Fruit fly (Drosophila melanogaster) whole organism, pupa: ENCODE data around the gene CG7102.

Source experiments
- CG10348 ChIP-seq: fragments of 200-800 bp; sonication (Bioruptor generic); IDR thresholded peaks from 2 replicates; pipeline ENCODE4 v1.3.6; 2022; ENCODE audit warnings: missing biosample characterization, missing genetic modification characterization
- CG12605 ChIP-seq: fragments of 200-800 bp; sonication (Bioruptor generic); IDR thresholded peaks from 2 replicates; pipeline ENCODE4 v1.3.6; 2022; ENCODE audit warnings: missing biosample characterization, missing genetic modification characterization
- CG13204 ChIP-seq: fragments of 200-800 bp; sonication (Bioruptor generic); optimal IDR thresholded peaks from 2 replicates; lab custom pipeline; 2018; ENCODE audit warnings: missing biosample characterization, mild to moderate bottlenecking, missing genetic modification characterization, moderate library complexity
- CG14655 ChIP-seq: fragments of 200-800 bp; sonication (Bioruptor generic); optimal IDR thresholded peaks from 3 replicates; lab custom pipeline; 2017; ENCODE audit warnings: mild to moderate bottlenecking, missing biosample characterization, missing genetic modification reagents, missing genetic modification characterization
- CG15710 ChIP-seq: fragments of 200-800 bp; sonication (Bioruptor generic); optimal IDR thresholded peaks from 2 replicates; lab custom pipeline; 2018; ENCODE audit warnings: missing biosample characterization, mild to moderate bottlenecking, missing genetic modification characterization, moderate library complexity
- CG17806 ChIP-seq: fragments of 200-800 bp; sonication (Bioruptor generic); optimal IDR thresholded peaks from 2 replicates; lab custom pipeline; 2018; ENCODE audit warnings: missing biosample characterization, mild to moderate bottlenecking, missing genetic modification characterization, moderate library complexity
- CG32121 ChIP-seq: fragments of 200-800 bp; sonication (Bioruptor generic); IDR thresholded peaks from 2 replicates; pipeline ENCODE4 v1.3.6; 2022; ENCODE audit warnings: missing biosample characterization, missing genetic modification characterization
- CG34367 ChIP-seq: fragments of 200-800 bp; sonication (Bioruptor generic); optimal IDR thresholded peaks from 2 replicates; lab custom pipeline; 2018; ENCODE audit warnings: missing biosample characterization, mild to moderate bottlenecking, missing genetic modification characterization
- CG4496 ChIP-seq: fragments of 200-800 bp; sonication (Bioruptor generic); IDR thresholded peaks from 3 replicates; pipeline ENCODE4 v1.3.6; 2022; ENCODE audit warnings: missing biosample characterization, missing genetic modification characterization
- CG8159 ChIP-seq: fragments of 200-800 bp; sonication (Bioruptor generic); optimal IDR thresholded peaks from 3 replicates; lab custom pipeline; 2018; ENCODE audit warnings: missing biosample characterization, mild to moderate bottlenecking, missing genetic modification characterization, moderate library complexity
- CG8301 ChIP-seq: fragments of 200-800 bp; sonication (Bioruptor generic); optimal IDR thresholded peaks from 2 replicates; lab custom pipeline; 2018; ENCODE audit warnings: missing biosample characterization, mild to moderate bottlenecking, missing genetic modification characterization
- CG9948 ChIP-seq: fragments of 200-800 bp; sonication (Bioruptor generic); optimal IDR thresholded peaks from 2 replicates; lab custom pipeline; 2018; ENCODE audit warnings: missing biosample characterization, mild to moderate bottlenecking, missing genetic modification characterization, moderate library complexity
- D1 ChIP-seq: fragments of 200-800 bp; sonication (Bioruptor generic); optimal IDR thresholded peaks from 2 replicates; lab custom pipeline; 2018; ENCODE audit warnings: missing biosample characterization, mild to moderate bottlenecking, missing genetic modification characterization, moderate library complexity
- EcR ChIP-seq: fragments of 200-800 bp; sonication (Bioruptor generic); optimal IDR thresholded peaks from 3 replicates; lab custom pipeline; 2019; ENCODE audit warnings: missing biosample characterization, missing genetic modification characterization, mild to moderate bottlenecking, moderate library complexity, missing genetic modification reagents
- Ets98B ChIP-seq: fragments of 200-800 bp; sonication (Bioruptor generic); IDR thresholded peaks from 2 replicates; pipeline ENCODE4 v1.3.6; 2022; ENCODE audit warnings: missing biosample characterization, missing genetic modification characterization
- Pif1A ChIP-seq: fragments of 200-800 bp; sonication (Bioruptor generic); optimal IDR thresholded peaks from 3 replicates; lab custom pipeline; 2016; ENCODE audit warnings: missing biosample characterization, missing genetic modification characterization
- Pif1B ChIP-seq: fragments of 200-800 bp; sonication (Bioruptor generic); optimal IDR thresholded peaks from 3 replicates; lab custom pipeline; 2016; ENCODE audit warnings: missing biosample characterization, missing genetic modification characterization
- Snoo ChIP-seq: fragments of 200-800 bp; sonication (Bioruptor generic); optimal IDR thresholded peaks from 3 replicates; lab custom pipeline; 2017; ENCODE audit warnings: missing biosample characterization, mild to moderate bottlenecking, missing genetic modification characterization, inconsistent platforms
- fd96Ca ChIP-seq: fragments of 200-800 bp; sonication (Bioruptor generic); IDR thresholded peaks from 3 replicates; pipeline ENCODE4 v1.3.6; 2022; ENCODE audit warnings: missing biosample characterization, missing genetic modification characterization
- gl ChIP-seq: fragments of 200-800 bp; sonication (Bioruptor generic); optimal IDR thresholded peaks from 2 replicates; lab custom pipeline; 2018; ENCODE audit warnings: missing biosample characterization, mild to moderate bottlenecking, missing genetic modification characterization
- rn ChIP-seq: fragments of 200-800 bp; sonication (Bioruptor generic); IDR thresholded peaks from 2 replicates; pipeline ENCODE4 v1.3.6; 2022; ENCODE audit warnings: missing biosample characterization, missing genetic modification characterization

CG7102 gene

DNA sequence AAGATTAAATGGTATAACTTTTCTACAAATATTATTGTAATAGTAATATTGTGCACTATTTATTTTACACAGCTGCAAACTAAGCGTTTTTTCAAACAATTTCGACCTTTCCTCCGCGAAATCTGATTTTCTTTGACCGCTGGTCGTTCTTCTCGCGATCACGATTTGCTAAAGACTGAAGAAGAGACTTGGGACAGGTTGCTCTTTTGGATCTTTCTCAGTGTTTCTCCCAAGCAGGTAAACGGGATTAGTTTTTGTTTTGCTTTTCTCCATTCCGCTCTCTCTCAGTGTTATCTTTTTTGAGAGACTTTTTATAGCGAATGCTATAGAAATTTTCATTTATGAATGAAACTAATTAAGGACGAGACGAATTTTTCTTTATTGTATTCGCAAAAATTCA, at the start of gene CG7102:
Gene CG7102, minus strand, starts transcription at position 181 of the 400 bp plus-strand sequence.
- TF ChIP-seq CG14655, result no peak
- TF ChIP-seq CG17806 (tag; lab: Kevin White, UChicago), result no peak
- TF ChIP-seq Ets98B (GFP tag; lab: Robert Waterston, UW), result no peak
- no peak for TF ChIP-seq CG4496
- no peak for TF ChIP-seq CG32121 (GFP tag; lab: Robert Waterston, UW)
- TF ChIP-seq CG10348 (GFP tag; lab: Robert Waterston, UW), result no peak
- TF ChIP-seq D1 (tag; lab: Kevin White, UChicago), result no peak
- TF ChIP-seq Pif1B (GFP tag; lab: Kevin White, UChicago), result no peak
- TF ChIP-seq Pif1A (GFP tag; lab: Kevin White, UChicago), result no peak
- TF ChIP-seq CG8301 (tag; lab: Kevin White, UChicago), result no peak
- TF ChIP-seq rn (GFP tag; lab: Robert Waterston, UW), result no peak
- TF ChIP-seq CG34367 (tag; lab: Kevin White, UChicago), result no peak
- TF ChIP-seq CG9948 (tag; lab: Kevin White, UChicago), result no peak

DNA sequence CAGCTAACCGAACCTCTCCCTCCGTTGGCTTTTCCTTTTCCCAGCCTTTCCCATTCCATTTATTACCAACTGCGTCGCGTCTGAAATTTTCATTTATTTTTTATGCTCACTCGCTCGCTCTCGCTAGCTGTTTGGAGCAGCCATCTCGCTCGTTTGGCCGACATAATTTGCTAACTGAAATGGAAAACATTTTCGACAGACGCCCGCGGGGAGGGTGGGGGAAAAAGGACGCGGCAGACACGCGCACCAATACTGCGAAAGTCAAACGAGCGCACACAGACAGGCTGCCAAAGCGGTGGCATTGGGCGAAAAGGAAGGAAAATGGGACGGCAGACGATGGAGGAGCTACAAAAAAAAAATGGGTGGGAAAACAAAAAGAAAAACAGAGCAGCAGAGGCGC, 49.1 kb upstream of the CG7102 start:
- TF ChIP-seq CG34367 (tag; lab: Kevin White, UChicago), result no peak
- no peak for TF ChIP-seq CG9948 (tag; lab: Kevin White, UChicago)
- TF ChIP-seq CG12605 (GFP tag; lab: Robert Waterston, UW), result no peak
- no peak for TF ChIP-seq CG13204 (GFP tag; lab: Kevin White, UChicago)
- TF ChIP-seq EcR (GFP tag; lab: Kevin White, UChicago), result no peak
- TF ChIP-seq CG15710 (tag; lab: Kevin White, UChicago), result no peak
- no peak for TF ChIP-seq CG8159 (tag; lab: Kevin White, UChicago)
- no peak for TF ChIP-seq Pif1B (GFP tag; lab: Kevin White, UChicago)
- no peak for TF ChIP-seq fd96Ca (GFP tag; lab: Robert Waterston, UW)
- TF ChIP-seq CG8301 (tag; lab: Kevin White, UChicago), result no peak
- TF ChIP-seq CG14655, result no peak

DNA sequence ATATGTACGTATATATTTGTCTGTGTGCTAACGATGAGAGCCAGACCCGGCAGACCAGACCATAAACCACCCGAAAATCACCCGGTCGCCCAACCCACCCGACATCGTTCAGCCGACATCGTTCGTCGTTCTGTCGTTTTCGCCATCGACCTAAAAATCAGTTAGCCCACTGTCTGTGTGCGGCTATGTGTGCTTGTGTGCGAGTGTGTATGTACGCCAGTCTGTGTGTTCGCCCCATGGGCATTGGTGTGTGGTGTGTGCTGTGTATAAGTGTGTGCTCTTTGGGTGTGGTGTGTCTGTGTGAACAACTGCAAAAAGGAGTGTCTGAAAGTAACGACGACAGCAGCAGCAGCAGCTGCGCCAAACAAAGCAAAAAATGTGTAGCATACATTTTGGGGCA, 45.9 kb upstream of the CG7102 start:
- TF ChIP-seq CG34367 (tag; lab: Kevin White, UChicago), result no peak
- TF ChIP-seq CG8301 (tag; lab: Kevin White, UChicago), result no peak
- TF ChIP-seq CG4496, result no peak
- no peak for TF ChIP-seq CG12605 (GFP tag; lab: Robert Waterston, UW)
- no peak for TF ChIP-seq CG13204 (GFP tag; lab: Kevin White, UChicago)
- no peak for TF ChIP-seq D1 (tag; lab: Kevin White, UChicago)
- TF ChIP-seq CG9948 (tag; lab: Kevin White, UChicago), result no peak
- no peak for TF ChIP-seq Pif1B (GFP tag; lab: Kevin White, UChicago)
- TF ChIP-seq gl, result no peak
- TF ChIP-seq CG10348 (GFP tag; lab: Robert Waterston, UW), result no peak
- TF ChIP-seq Ets98B (GFP tag; lab: Robert Waterston, UW), result no peak
- TF ChIP-seq CG32121 (GFP tag; lab: Robert Waterston, UW), result no peak
- no peak for TF ChIP-seq fd96Ca (GFP tag; lab: Robert Waterston, UW)
- no peak for TF ChIP-seq rn (GFP tag; lab: Robert Waterston, UW)
- TF ChIP-seq CG15710 (tag; lab: Kevin White, UChicago), result no peak
- no peak for TF ChIP-seq CG17806 (tag; lab: Kevin White, UChicago)

DNA sequence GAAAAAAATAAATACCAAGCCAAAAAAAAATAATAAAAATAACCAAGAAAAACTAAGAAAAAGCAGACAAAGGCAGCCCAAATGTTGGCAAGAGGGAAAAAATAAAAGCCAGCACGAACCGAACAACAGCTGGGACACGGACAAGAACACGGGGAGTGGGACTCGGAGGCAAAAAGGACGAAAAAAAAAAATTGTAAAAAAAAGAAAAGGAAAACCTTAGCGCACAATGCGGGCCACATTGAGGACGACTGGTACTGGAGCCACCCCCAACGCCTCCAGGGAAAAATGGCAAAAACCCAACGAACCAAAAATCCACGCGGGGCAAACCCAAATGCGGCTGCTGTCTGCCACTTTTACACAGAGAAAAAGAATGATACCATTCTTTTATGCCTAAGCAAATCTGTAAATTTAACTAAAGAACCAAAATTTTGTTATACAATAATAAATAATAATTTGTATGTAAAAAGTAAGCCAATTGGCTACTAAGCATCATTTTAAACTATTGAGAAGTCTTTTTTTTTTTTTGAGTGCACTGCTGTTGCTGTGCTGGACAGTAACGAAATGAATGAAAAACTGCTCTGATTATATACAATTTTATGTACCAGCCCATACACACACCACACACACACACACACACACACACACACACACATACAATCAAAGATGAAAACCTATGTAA, 44.9 kb upstream of the CG7102 start:
- TF ChIP-seq Snoo (tag; lab: Kevin White, UChicago), result no peak
- peak; percentile 16 for TF ChIP-seq Pif1B (GFP tag; lab: Kevin White, UChicago)
- no peak for TF ChIP-seq gl
- TF ChIP-seq CG14655, result peak; percentile 34
- 0 out of 2 replicates have a peak, but pooled peaks have one; percentile 35 for TF ChIP-seq CG10348 (GFP tag; lab: Robert Waterston, UW)
- peak; percentile 40 for TF ChIP-seq CG9948 (tag; lab: Kevin White, UChicago)
- TF ChIP-seq CG15710 (tag; lab: Kevin White, UChicago), result peak; percentile 40
- TF ChIP-seq fd96Ca (GFP tag; lab: Robert Waterston, UW), result peak; percentile 48; the same call in 2 of the 3 replicates
- TF ChIP-seq CG8159 (tag; lab: Kevin White, UChicago), result peak; percentile 69
- peak; percentile 42 for TF ChIP-seq CG17806 (tag; lab: Kevin White, UChicago)
- TF ChIP-seq Pif1A (GFP tag; lab: Kevin White, UChicago), result no peak
- TF ChIP-seq CG32121 (GFP tag; lab: Robert Waterston, UW), result peak; percentile 68
- TF ChIP-seq Ets98B (GFP tag; lab: Robert Waterston, UW), result peak; percentile 41; the same call in 1 of the 2 replicates
- TF ChIP-seq CG8301 (tag; lab: Kevin White, UChicago), result peak; percentile 9
- no peak for TF ChIP-seq rn (GFP tag; lab: Robert Waterston, UW)
- TF ChIP-seq CG4496, result 0 out of 3 replicates have a peak, but pooled peaks have one; percentile 15
- TF ChIP-seq CG13204 (GFP tag; lab: Kevin White, UChicago), result no peak

DNA sequence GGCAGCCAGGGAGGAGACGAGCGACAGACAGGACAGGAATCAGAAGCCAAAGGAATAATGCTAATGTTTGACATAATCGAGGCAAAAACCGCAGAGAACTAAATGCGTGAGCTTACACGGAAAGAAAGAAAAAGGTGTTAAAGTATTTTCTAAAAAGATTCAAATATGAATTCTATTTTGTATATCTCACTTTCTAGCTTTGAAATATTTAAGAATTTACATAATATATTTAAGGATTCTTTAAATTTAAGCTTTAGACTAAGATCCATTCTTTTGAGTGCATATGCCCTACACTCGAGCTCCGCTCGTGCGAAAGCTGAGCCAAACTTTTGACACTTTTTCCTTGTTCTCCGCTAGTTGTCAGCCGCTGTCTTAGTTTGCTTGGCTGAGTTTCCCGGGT, 43.9 kb upstream of the CG7102 start:
- TF ChIP-seq D1 (tag; lab: Kevin White, UChicago) (no peak), fd96Ca (GFP tag; lab: Robert Waterston, UW) (no peak), Ets98B (GFP tag; lab: Robert Waterston, UW) (no peak), Pif1A (GFP tag; lab: Kevin White, UChicago) (no peak), gl (no peak), Pif1B (GFP tag; lab: Kevin White, UChicago) (no peak)
